Fruit fly (Drosophila melanogaster) whole organism, embryonic: Measurements from ENCODE around the gene Sgs5.

Experiments
- Abd-B ChIP-seq: fragments of 200-800 bp; sonication (Bioruptor generic); optimal IDR thresholded peaks from 2 replicates; lab custom pipeline; 2018; ENCODE audit warnings: missing biosample characterization, mild to moderate bottlenecking, missing genetic modification characterization, moderate library complexity
- Atf6 ChIP-seq: fragments of 200-800 bp; sonication (Bioruptor generic); IDR thresholded peaks from 2 replicates; pipeline ENCODE4 v1.3.6; 2022; ENCODE audit warnings: missing biosample characterization, missing genetic modification characterization
- CG10979 ChIP-seq: fragments of 200-800 bp; sonication (Bioruptor generic); optimal IDR thresholded peaks from 2 replicates; lab custom pipeline; 2018; ENCODE audit warnings: missing biosample characterization, mild to moderate bottlenecking, missing genetic modification characterization, moderate library complexity
- CG11696 ChIP-seq: fragments of 200-800 bp; sonication (Bioruptor generic); IDR thresholded peaks from 2 replicates; pipeline ENCODE4 v1.3.6; 2022; ENCODE audit warnings: missing biosample characterization, missing genetic modification characterization
- CG13296 ChIP-seq: fragments of 200-800 bp; sonication (Bioruptor generic); optimal IDR thresholded peaks from 3 replicates; lab custom pipeline; 2018; ENCODE audit warnings: missing biosample characterization, mild to moderate bottlenecking, missing genetic modification characterization
- CG14441 ChIP-seq: fragments of 200-800 bp; sonication (Bioruptor generic); IDR thresholded peaks from 2 replicates; pipeline ENCODE4 v1.3.6; 2022; ENCODE audit warnings: missing biosample characterization, missing genetic modification characterization
- CG14710 ChIP-seq: fragments of 200-800 bp; sonication (Bioruptor generic); optimal IDR thresholded peaks from 3 replicates; lab custom pipeline; 2019; ENCODE audit warnings: missing biosample characterization, mild to moderate bottlenecking, missing genetic modification characterization, moderate library complexity
- CG15479 ChIP-seq: fragments of 200-800 bp; sonication (Bioruptor generic); optimal IDR thresholded peaks from 3 replicates; lab custom pipeline; 2019; ENCODE audit warnings: missing biosample characterization, mild to moderate bottlenecking, missing genetic modification characterization, moderate library complexity
- CG17361 ChIP-seq: fragments of 200-800 bp; sonication (Bioruptor generic); IDR thresholded peaks from 3 replicates; pipeline ENCODE4 v1.3.6; 2022; ENCODE audit warnings: missing biosample characterization, missing genetic modification characterization
- CG1832 ChIP-seq: fragments of 200-800 bp; sonication (Bioruptor generic); optimal IDR thresholded peaks from 2 replicates; lab custom pipeline; 2017; ENCODE audit warnings: missing biosample characterization, mild to moderate bottlenecking, missing genetic modification characterization, inconsistent platforms
- CG2199 ChIP-seq: fragments of 200-800 bp; sonication (Bioruptor generic); IDR thresholded peaks from 3 replicates; pipeline ENCODE4 v1.3.6; 2022; ENCODE audit warnings: missing biosample characterization, missing genetic modification characterization
- CG31441 ChIP-seq: fragments of 200-800 bp; sonication (Bioruptor generic); IDR thresholded peaks from 2 replicates; pipeline ENCODE4 v1.3.6; 2022; ENCODE audit warnings: missing biosample characterization, missing genetic modification characterization
- CG3407 ChIP-seq: fragments of 200-800 bp; sonication (Bioruptor generic); optimal IDR thresholded peaks from 2 replicates; lab custom pipeline; 2018; ENCODE audit warnings: missing biosample characterization, mild to moderate bottlenecking, missing genetic modification characterization
- CG42726 ChIP-seq: fragments of 200-800 bp; sonication (Bioruptor generic); IDR thresholded peaks from 2 replicates; pipeline ENCODE4 v1.3.6; 2022; ENCODE audit warnings: missing biosample characterization, missing genetic modification characterization; ENCODE audit not compliant: partially characterized antibody
- CG4617 ChIP-seq: fragments of 200-800 bp; sonication (Bioruptor generic); optimal IDR thresholded peaks from 3 replicates; lab custom pipeline; 2016; ENCODE audit warnings: missing biosample characterization, missing genetic modification characterization, borderline replicate concordance
- CG5953 ChIP-seq: fragments of 200-800 bp; sonication (Bioruptor generic); IDR thresholded peaks from 2 replicates; pipeline ENCODE4 v1.3.6; 2022; ENCODE audit warnings: missing biosample characterization, missing genetic modification characterization
- CG6654 ChIP-seq: fragments of 200-800 bp; sonication (Bioruptor generic); optimal IDR thresholded peaks from 2 replicates; lab custom pipeline; 2017; ENCODE audit warnings: missing biosample characterization, mild to moderate bottlenecking, missing genetic modification characterization
- CG8478 ChIP-seq: fragments of >200 bp; optimal IDR thresholded peaks from 2 replicates; lab custom pipeline; 2018
- CkIIα-i1 ChIP-seq: fragments of 200-800 bp; sonication (Bioruptor generic); IDR thresholded peaks from 2 replicates; pipeline ENCODE4 v1.3.6; 2022; ENCODE audit warnings: missing biosample characterization, missing genetic modification characterization
- D19A ChIP-seq: fragments of 200-800 bp; optimal IDR thresholded peaks from 3 replicates; lab custom pipeline; 2019; ENCODE audit warnings: missing biosample characterization, mild to moderate bottlenecking, missing genetic modification characterization, moderate library complexity
- Drgx ChIP-seq: fragments of 200-800 bp; sonication (Bioruptor generic); IDR thresholded peaks from 2 replicates; pipeline ENCODE4 v1.3.6; 2022; ENCODE audit warnings: missing biosample characterization, missing genetic modification characterization
- Eip74EF ChIP-seq, 2 experiments: fragments of 200-800 bp in 1 of 2; fragments of >200 bp in 1 of 2; sonication (Bioruptor generic) in 1 of 2; optimal IDR thresholded peaks; 2 replicates each; lab custom pipeline; 2017 to 2019; ENCODE audit warnings: missing biosample characterization in 2 of 2, missing genetic modification characterization in 2 of 2, mild to moderate bottlenecking in 1 of 2, moderate library complexity in 1 of 2
- Hr78 ChIP-seq, 2 experiments: fragments of 200-800 bp in 1 of 2; fragments of >200 bp in 1 of 2; sonication (Bioruptor generic) in 1 of 2; optimal IDR thresholded peaks; 2 replicates each; lab custom pipeline; 2017 to 2019; ENCODE audit warnings: missing biosample characterization in 2 of 2, missing genetic modification characterization in 2 of 2, mild to moderate bottlenecking in 1 of 2, moderate library complexity in 1 of 2
- Hsf ChIP-seq: fragments of 200-800 bp; sonication (Bioruptor generic); optimal IDR thresholded peaks from 3 replicates; lab custom pipeline; 2016; ENCODE audit warnings: missing biosample characterization, missing genetic modification characterization
- Lhr ChIP-seq: fragments of 200-800 bp; sonication (Bioruptor generic); optimal IDR thresholded peaks from 3 replicates; lab custom pipeline; 2017; ENCODE audit warnings: mild to moderate bottlenecking, missing biosample characterization, missing genetic modification reagents, missing genetic modification characterization
- MBD-R2 ChIP-seq: fragments of 200-800 bp; sonication (Bioruptor generic); IDR thresholded peaks from 2 replicates; pipeline ENCODE4 v1.3.6; 2022; ENCODE audit warnings: missing biosample characterization, missing genetic modification characterization
- MESR4 ChIP-seq: fragments of 200-800 bp; sonication (Bioruptor generic); optimal IDR thresholded peaks from 2 replicates; lab custom pipeline; 2018; ENCODE audit warnings: missing biosample characterization, mild to moderate bottlenecking, missing genetic modification characterization, moderate library complexity
- Med ChIP-seq: fragments of 200-800 bp; sonication (Bioruptor generic); peaks from one replicate; lab custom pipeline; 2016; ENCODE audit warnings: missing biosample characterization, missing genetic modification characterization, mild to moderate bottlenecking, inconsistent platforms, moderate library complexity
- Mes4 ChIP-seq: fragments of 200-800 bp; sonication (Bioruptor generic); optimal IDR thresholded peaks from 2 replicates; lab custom pipeline; 2016; ENCODE audit warnings: missing biosample characterization, missing genetic modification characterization
- Myb ChIP-seq: fragments of 200-800 bp; sonication (Bioruptor generic); optimal IDR thresholded peaks from 2 replicates; lab custom pipeline; 2016; ENCODE audit warnings: missing biosample characterization, missing genetic modification characterization
- Nf-YA ChIP-seq: fragments of 200-800 bp; sonication (Bioruptor generic); IDR thresholded peaks from 2 replicates; pipeline ENCODE4 v1.3.6; 2022; ENCODE audit warnings: missing biosample characterization, missing genetic modification characterization
- Oli ChIP-seq: fragments of 200-800 bp; sonication (Bioruptor generic); optimal IDR thresholded peaks from 2 replicates; lab custom pipeline; 2018; ENCODE audit warnings: missing biosample characterization, mild to moderate bottlenecking, missing genetic modification characterization, moderate library complexity
- Ptx1 ChIP-seq: fragments of 200-800 bp; sonication (Bioruptor generic); IDR thresholded peaks from 2 replicates; pipeline ENCODE4 v1.3.6; 2022; ENCODE audit warnings: missing biosample characterization, missing genetic modification characterization
- Rfx ChIP-seq: fragments of 200-800 bp; sonication (Bioruptor generic); IDR thresholded peaks from 2 replicates; pipeline ENCODE4 v1.3.6; 2022; ENCODE audit warnings: missing biosample characterization, missing genetic modification characterization
- Sry-β ChIP-seq: fragments of 200-800 bp; sonication (Bioruptor generic); optimal IDR thresholded peaks from 2 replicates; lab custom pipeline; 2018; ENCODE audit warnings: missing biosample characterization, mild to moderate bottlenecking, missing genetic modification characterization, moderate library complexity
- bab2 ChIP-seq: fragments of 200-800 bp; sonication (Bioruptor generic); optimal IDR thresholded peaks from 2 replicates; lab custom pipeline; 2016; ENCODE audit warnings: missing biosample characterization, missing genetic modification characterization
- dmrt11E ChIP-seq: fragments of 200-800 bp; sonication (Bioruptor generic); optimal IDR thresholded peaks from 3 replicates; lab custom pipeline; 2018; ENCODE audit warnings: missing biosample characterization, mild to moderate bottlenecking, missing genetic modification characterization, moderate library complexity
- ewg ChIP-seq: fragments of 200-800 bp; sonication (Bioruptor generic); optimal IDR thresholded peaks from 3 replicates; lab custom pipeline; 2017; ENCODE audit warnings: mild to moderate bottlenecking, missing biosample characterization, missing genetic modification reagents, missing genetic modification characterization
- fd96Cb ChIP-seq: fragments of 200-800 bp; sonication (Bioruptor generic); optimal IDR thresholded peaks from 2 replicates; lab custom pipeline; 2018; ENCODE audit warnings: missing biosample characterization, mild to moderate bottlenecking, missing genetic modification characterization, moderate library complexity
- fru ChIP-seq: fragments of >200 bp; optimal IDR thresholded peaks from 2 replicates; lab custom pipeline; 2017
- gfzf ChIP-seq: fragments of 200-800 bp; sonication (Bioruptor generic); optimal IDR thresholded peaks from 2 replicates; lab custom pipeline; 2016; ENCODE audit warnings: missing biosample characterization, mild to moderate bottlenecking, missing genetic modification characterization, moderate library complexity
- jumu ChIP-seq: fragments of 200-800 bp; sonication (Bioruptor generic); optimal IDR thresholded peaks from 3 replicates; lab custom pipeline; 2016; ENCODE audit warnings: missing biosample characterization, missing genetic modification characterization
- luna ChIP-seq: fragments of 200-800 bp; sonication (Bioruptor generic); optimal IDR thresholded peaks from 2 replicates; lab custom pipeline; 2016; ENCODE audit warnings: missing biosample characterization, missing genetic modification characterization
- mirr ChIP-seq: fragments of 200-800 bp; sonication (Bioruptor generic); optimal IDR thresholded peaks from 3 replicates; lab custom pipeline; 2018; ENCODE audit warnings: missing biosample characterization, mild to moderate bottlenecking, missing genetic modification characterization
- so ChIP-seq: fragments of 200-800 bp; sonication (Bioruptor generic); IDR thresholded peaks from 3 replicates; pipeline ENCODE4 v1.3.6; 2022; ENCODE audit warnings: missing biosample characterization, missing genetic modification characterization
- sob ChIP-seq: fragments of 200-800 bp; sonication (Bioruptor generic); IDR thresholded peaks from 2 replicates; pipeline ENCODE4 v1.3.6; 2022; ENCODE audit warnings: missing biosample characterization, missing genetic modification characterization
- stc ChIP-seq: fragments of 200-800 bp; sonication (Bioruptor generic); IDR thresholded peaks from 2 replicates; pipeline ENCODE4 v1.3.6; 2022; ENCODE audit warnings: missing biosample characterization, missing genetic modification characterization
- vnd ChIP-seq: fragments of 200-800 bp; sonication (Bioruptor generic); IDR thresholded peaks from 3 replicates; pipeline ENCODE4 v1.3.6; 2022; ENCODE audit warnings: missing biosample characterization, missing genetic modification characterization; ENCODE audit not compliant: partially characterized antibody
- zfh1 ChIP-seq: fragments of 200-800 bp; sonication (Bioruptor generic); IDR thresholded peaks from 3 replicates; pipeline ENCODE4 v1.3.6; 2022; ENCODE audit warnings: missing biosample characterization, missing genetic modification characterization

The Sgs5 gene

DNA sequence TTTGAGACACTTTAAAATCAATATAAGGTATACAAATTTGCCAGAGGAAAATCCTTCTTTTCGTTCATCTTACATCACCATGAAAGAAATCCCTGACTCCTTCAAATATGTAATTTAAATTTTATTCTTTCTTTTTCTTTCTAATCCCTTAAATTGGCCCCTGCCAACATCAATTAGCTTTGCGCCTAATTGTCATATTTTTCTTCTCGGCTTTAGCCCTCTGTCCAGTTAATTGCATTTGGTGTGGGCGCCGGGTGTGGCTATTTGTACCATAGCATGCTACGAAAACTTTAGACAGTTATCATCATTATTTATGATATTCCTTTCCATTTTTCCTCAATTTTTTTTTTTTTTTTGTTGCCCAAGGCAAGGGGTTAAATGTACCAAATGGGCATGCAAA, 35.3 kb downstream of the Sgs5 start, which contains the start of gene CG43175:
CG43175 (plus strand) TSS at position 301 of the 400 bp plus-strand sequence.
- TF ChIP-seq MESR4, result no peak

DNA sequence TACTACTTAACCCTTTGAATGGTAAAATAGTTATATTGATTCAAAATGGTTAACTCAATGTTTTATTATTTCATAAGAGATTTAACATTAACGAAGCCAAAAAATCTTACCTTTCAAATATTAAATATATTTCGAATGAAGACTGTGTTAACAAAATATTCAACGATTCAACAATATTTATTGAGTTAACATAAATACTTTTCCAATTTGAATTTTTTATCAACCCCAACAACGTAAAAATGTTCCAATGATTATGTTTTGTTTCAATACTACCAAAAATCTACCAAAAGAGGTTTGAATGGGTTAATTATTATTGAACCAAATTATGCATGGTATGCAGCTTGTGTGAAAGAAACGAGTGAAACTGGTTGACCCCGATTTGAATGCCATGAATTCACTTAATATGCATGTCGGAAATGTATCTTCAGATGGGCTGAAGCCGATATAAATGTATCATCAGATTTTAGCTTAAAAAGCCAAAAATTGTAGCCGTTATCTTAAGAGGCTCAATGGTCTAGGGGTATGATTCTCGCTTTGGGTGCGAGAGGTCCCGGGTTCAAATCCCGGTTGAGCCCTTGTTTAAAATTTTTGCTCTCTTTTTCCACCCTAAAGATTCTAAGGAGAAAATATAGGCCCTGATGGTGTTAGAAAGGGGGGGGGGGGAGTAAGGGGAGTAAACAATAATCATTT, 36.2 kb downstream of the Sgs5 start:
- TF ChIP-seq Nf-YA (GFP tag; lab: Robert Waterston, UW) (no peak), CG10979 (peak; percentile 2), CG6654 (GFP tag; lab: Kevin White, UChicago) (no peak), CG11696 (no peak), Drgx (GFP tag; lab: Robert Waterston, UW) (no peak), ewg (GFP tag; lab: Kevin White, UChicago) (no peak), zfh1 (GFP tag; lab: Robert Waterston, UW) (no peak), Eip74EF (GFP tag; optimal IDR thresholded peaks at IDR 0.05; lab: Kevin White, UChicago) (peak in 1 of 2 experiments; percentile 57), so (GFP tag; lab: Robert Waterston, UW) (no peak), luna (GFP tag; lab: Kevin White, UChicago) (no peak), Ptx1 (GFP tag; lab: Robert Waterston, UW) (no peak), D19A (tag; lab: Kevin White, UChicago) (peak; percentile 6), Mes4 (GFP tag; lab: Kevin White, UChicago) (no peak), CG13296 (GFP tag; lab: Kevin White, UChicago) (no peak), MBD-R2 (no peak), jumu (GFP tag; lab: Kevin White, UChicago) (no peak), Rfx (no peak), CG14710 (tag; lab: Kevin White, UChicago) (no peak), Hr78 (GFP tag; optimal IDR thresholded peaks at IDR 0.05; lab: Kevin White, UChicago) (peak in 1 of 2 experiments; percentile 32), fru (lab: Kevin White, UChicago) (no peak), Lhr (GFP tag; lab: Kevin White, UChicago) (no peak), mirr (GFP tag; lab: Kevin White, UChicago) (no peak), CG8478 (lab: Kevin White, UChicago) (no peak), Abd-B (GFP tag; lab: Kevin White, UChicago) (no peak), CG31441 (GFP tag; lab: Robert Waterston, UW) (no peak), sob (GFP tag; lab: Robert Waterston, UW) (no peak), CG5953 (no peak), stc (no peak), CkIIα-i1 (GFP tag; lab: Robert Waterston, UW) (no peak), vnd (GFP tag; lab: Robert Waterston, UW) (no peak), gfzf (GFP tag; lab: Kevin White, UChicago) (no peak), CG2199 (GFP tag; lab: Robert Waterston, UW) (no peak), Hsf (GFP tag; lab: Kevin White, UChicago) (no peak), CG1832 (no peak), Med (GFP tag; lab: Kevin White, UChicago) (no peak), CG42726 (GFP tag; lab: Robert Waterston, UW) (0 out of 2 replicates have a peak, but pooled peaks have one; percentile 22), CG17361 (GFP tag; lab: Robert Waterston, UW) (peak; percentile 31; the same call in 1 of the 3 replicates), bab2 (GFP tag; lab: Kevin White, UChicago) (no peak), fd96Cb (tag; lab: Kevin White, UChicago) (no peak), CG4617 (GFP tag; lab: Kevin White, UChicago) (no peak), Atf6 (GFP tag; lab: Robert Waterston, UW) (no peak), Myb (GFP tag; lab: Kevin White, UChicago) (no peak), CG15479 (no peak), dmrt11E (tag; lab: Kevin White, UChicago) (no peak), Oli (no peak), CG3407 (GFP tag; lab: Kevin White, UChicago) (no peak), Sry-β (GFP tag; lab: Kevin White, UChicago) (no peak), CG14441 (no peak)
